Worm (Caenorhabditis elegans) whole organism, midembryonic: ENCODE results near the gene K06G5.3.

Experiments used
- T22C8.4 ChIP-seq: fragments of 200-800 bp; sonication (Bioruptor generic); IDR thresholded peaks from 2 replicates; pipeline ENCODE4 v1.3.6; 2022; ENCODE audit warnings: missing genetic modification characterization, missing compliant biosample characterization
- klf-2 ChIP-seq: fragments of 200-800 bp; sonication (Bioruptor generic); conservative IDR thresholded peaks from 2 replicates; pipeline ENCODE4 v1.3.6; 2022; ENCODE audit warnings: missing genetic modification reagents, missing genetic modification characterization, missing compliant biosample characterization

DNA sequence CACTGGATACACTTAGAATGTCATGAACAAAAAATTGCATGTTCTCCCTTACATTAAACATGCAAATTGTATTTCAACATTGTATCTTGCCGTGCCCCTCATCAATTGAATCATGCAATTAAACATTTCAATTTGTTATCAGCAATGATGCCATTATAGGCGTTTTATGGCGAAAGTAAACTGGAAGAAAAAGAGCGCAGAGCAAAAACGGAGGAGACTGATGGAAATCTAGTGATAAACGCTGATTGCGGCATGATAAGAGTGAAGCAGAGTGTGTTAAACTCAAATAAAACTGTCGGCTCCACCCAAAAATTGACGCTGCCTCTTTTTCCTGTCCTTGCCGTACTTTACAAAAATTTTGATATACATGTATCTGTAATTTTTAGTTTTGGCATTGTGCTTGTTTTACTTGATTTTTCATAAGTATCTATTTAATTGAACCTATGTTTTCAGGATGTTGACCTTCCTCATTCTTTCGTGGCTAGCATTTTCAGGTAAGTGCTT is 8.5 kb downstream of the K06G5.3 start, which contains the start of gene K06G5.1:
- no peak for TF ChIP-seq T22C8.4 (GFP tag; lab: Robert Waterston, UW)
- no peak for TF ChIP-seq klf-2 (GFP tag; lab: Robert Waterston, UW)
